Worm (Caenorhabditis elegans) whole organism, late embryonic: ENCODE measurements around the gene fbxa-138.
A peak's percentile ranks its signal among the peaks of the same experiment; 100 is the strongest.

Experiments
- C38D4.7 ChIP-seq: fragments of 200-800 bp; sonication (Bioruptor generic); optimal IDR thresholded peaks from 2 replicates; lab custom pipeline; 2018; ENCODE audit warnings: mild to moderate bottlenecking, missing genetic modification characterization, moderate library complexity, missing compliant biosample characterization
- K02D7.2 ChIP-seq: sonication (generic microtip); optimal IDR thresholded peaks from 2 replicates; lab custom pipeline; 2017; ENCODE audit warnings: mild to moderate bottlenecking, missing genetic modification characterization, missing compliant biosample characterization
- T23F11.4 ChIP-seq: fragments of 200-800 bp; sonication (Bioruptor generic); optimal IDR thresholded peaks from 2 replicates; lab custom pipeline; 2018; ENCODE audit warnings: mild to moderate bottlenecking, missing genetic modification characterization, missing compliant biosample characterization
- ahr-1 ChIP-seq: sonication (generic microtip); optimal IDR thresholded peaks from 2 replicates; lab custom pipeline; 2016; ENCODE audit warnings: missing genetic modification characterization, missing compliant biosample characterization
- ama-1 ChIP-seq: fragments of 150-350 bp; optimal IDR thresholded peaks from 2 replicates; lab custom pipeline; 2014
- ceh-18 ChIP-seq: sonication (generic microtip); optimal IDR thresholded peaks from 2 replicates; lab custom pipeline; 2016; ENCODE audit warnings: missing genetic modification characterization, missing compliant biosample characterization
- ceh-30 ChIP-seq: fragments of 150-350 bp; optimal IDR thresholded peaks from 2 replicates; lab custom pipeline; 2014; ENCODE audit warnings: missing biosample characterization, missing genetic modification characterization
- ceh-31 ChIP-seq: sonication (generic microtip); optimal IDR thresholded peaks from 2 replicates; lab custom pipeline; 2016; ENCODE audit warnings: missing genetic modification characterization, missing compliant biosample characterization
- ceh-9 ChIP-seq: sonication (generic microtip); optimal IDR thresholded peaks from 2 replicates; lab custom pipeline; 2016; ENCODE audit warnings: mild to moderate bottlenecking, missing genetic modification characterization, inconsistent platforms, missing compliant biosample characterization
- dmd-4 ChIP-seq: sonication (generic microtip); optimal IDR thresholded peaks from 2 replicates; lab custom pipeline; 2016; ENCODE audit warnings: borderline replicate concordance, missing genetic modification characterization, missing compliant biosample characterization
- elt-2 ChIP-seq: sonication (generic microtip); optimal IDR thresholded peaks from 2 replicates; lab custom pipeline; 2016; ENCODE audit warnings: missing genetic modification reagents, missing genetic modification characterization, missing compliant biosample characterization
- elt-4 ChIP-seq: sonication (generic microtip); optimal IDR thresholded peaks from 2 replicates; lab custom pipeline; 2016; ENCODE audit warnings: missing genetic modification characterization, missing compliant biosample characterization
- eyg-1 ChIP-seq: sonication (generic microtip); optimal IDR thresholded peaks from 2 replicates; lab custom pipeline; 2016; ENCODE audit warnings: missing genotype, missing genetic modification characterization, missing compliant biosample characterization
- fkh-10 ChIP-seq: fragments of 150-350 bp; optimal IDR thresholded peaks from 2 replicates; lab custom pipeline; 2014; ENCODE audit warnings: missing biosample characterization, missing genetic modification reagents, missing genetic modification characterization
- hlh-13 ChIP-seq: fragments of 200-800 bp; sonication (Bioruptor generic); optimal IDR thresholded peaks from 2 replicates; lab custom pipeline; 2018; ENCODE audit warnings: mild to moderate bottlenecking, missing genetic modification characterization, missing compliant biosample characterization
- hlh-15 ChIP-seq: sonication (generic microtip); optimal IDR thresholded peaks from 2 replicates; lab custom pipeline; 2016; ENCODE audit warnings: missing genetic modification characterization, missing compliant biosample characterization
- hlh-6 ChIP-seq: sonication (generic microtip); optimal IDR thresholded peaks from 2 replicates; lab custom pipeline; 2016; ENCODE audit warnings: missing genotype, missing genetic modification characterization, missing compliant biosample characterization
- hlh-8 ChIP-seq: sonication (generic microtip); optimal IDR thresholded peaks from 2 replicates; lab custom pipeline; 2016; ENCODE audit warnings: missing genotype, missing genetic modification characterization, missing compliant biosample characterization
- lim-6 ChIP-seq: sonication (generic microtip); optimal IDR thresholded peaks from 2 replicates; lab custom pipeline; 2016; ENCODE audit warnings: missing genetic modification characterization, missing compliant biosample characterization
- mec-3 ChIP-seq: sonication (generic microtip); optimal IDR thresholded peaks from 2 replicates; lab custom pipeline; 2016; ENCODE audit warnings: borderline replicate concordance, missing genetic modification characterization, missing compliant biosample characterization
- nfya-1 ChIP-seq: sonication (generic microtip); optimal IDR thresholded peaks from 2 replicates; lab custom pipeline; 2017; ENCODE audit warnings: missing genetic modification characterization, mild to moderate bottlenecking, missing compliant biosample characterization, antibody characterized with exemption, moderate library complexity
- nhr-11 ChIP-seq: fragments of 150-350 bp; optimal IDR thresholded peaks from 2 replicates; lab custom pipeline; 2014; ENCODE audit warnings: missing biosample characterization, missing genetic modification characterization
- odd-2 ChIP-seq: sonication (generic microtip); optimal IDR thresholded peaks from 2 replicates; lab custom pipeline; 2017; ENCODE audit warnings: antibody characterized with exemption, mild to moderate bottlenecking, missing genetic modification characterization, missing compliant biosample characterization
- pag-3 ChIP-seq: sonication (generic microtip); optimal IDR thresholded peaks from 2 replicates; lab custom pipeline; 2016; ENCODE audit warnings: missing compliant biosample characterization, missing genetic modification characterization, borderline replicate concordance
- pha-2 ChIP-seq: sonication (generic microtip); optimal IDR thresholded peaks from 2 replicates; lab custom pipeline; 2017; ENCODE audit warnings: mild to moderate bottlenecking, missing genetic modification characterization, missing compliant biosample characterization
- pha-4 ChIP-seq: fragments of 150-350 bp; optimal IDR thresholded peaks from 2 replicates; lab custom pipeline; 2018; ENCODE audit warnings: missing biosample characterization, missing genetic modification reagents, missing genetic modification characterization
- pros-1 ChIP-seq: fragments of 150-350 bp; optimal IDR thresholded peaks from 2 replicates; lab custom pipeline; 2014; ENCODE audit warnings: missing biosample characterization, missing genetic modification reagents, missing genetic modification characterization
- ref-2 ChIP-seq: sonication (generic microtip); optimal IDR thresholded peaks from 2 replicates; lab custom pipeline; 2016; ENCODE audit warnings: missing genetic modification characterization, missing compliant biosample characterization
- sox-4 ChIP-seq: sonication (generic microtip); optimal IDR thresholded peaks from 2 replicates; lab custom pipeline; 2017; ENCODE audit warnings: mild to moderate bottlenecking, missing genetic modification characterization, inconsistent platforms, missing compliant biosample characterization
- syd-9 ChIP-seq: sonication (generic microtip); optimal IDR thresholded peaks from 2 replicates; lab custom pipeline; 2016; ENCODE audit warnings: mild to moderate bottlenecking, missing genetic modification characterization, moderate library complexity, missing compliant biosample characterization
- tbx-2 ChIP-seq: sonication (generic microtip); optimal IDR thresholded peaks from 2 replicates; lab custom pipeline; 2016; ENCODE audit warnings: missing genetic modification characterization, missing compliant biosample characterization
- ttx-3 ChIP-seq: sonication (generic microtip); optimal IDR thresholded peaks from 2 replicates; lab custom pipeline; 2016; ENCODE audit warnings: missing genetic modification reagents, missing genetic modification characterization, missing compliant biosample characterization
- unc-3 ChIP-seq, 2 experiments: fragments of 200-800 bp in 1 of 2; sonication (Bioruptor generic) in 1 of 2; sonication (generic microtip) in 1 of 2; conservative IDR thresholded peaks in 1 of 2; optimal IDR thresholded peaks in 1 of 2; 2 replicates each; pipeline versions ENCODE4 v1.3.6 to Lab custom; 2016 to 2022; ENCODE audit warnings: missing compliant biosample characterization in 2 of 2, missing genetic modification characterization in 2 of 2, missing genetic modification reagents in 1 of 2
- unc-86 ChIP-seq: sonication (generic microtip); optimal IDR thresholded peaks from 2 replicates; lab custom pipeline; 2016; ENCODE audit warnings: missing genetic modification characterization, missing compliant biosample characterization
- zip-5 ChIP-seq: sonication (generic microtip); optimal IDR thresholded peaks from 2 replicates; lab custom pipeline; 2016; ENCODE audit warnings: missing genetic modification characterization, missing compliant biosample characterization
- ztf-16 ChIP-seq: sonication (generic microtip); optimal IDR thresholded peaks from 2 replicates; lab custom pipeline; 2017; ENCODE audit warnings: missing genetic modification characterization, missing compliant biosample characterization

fbxa-138 gene

DNA sequence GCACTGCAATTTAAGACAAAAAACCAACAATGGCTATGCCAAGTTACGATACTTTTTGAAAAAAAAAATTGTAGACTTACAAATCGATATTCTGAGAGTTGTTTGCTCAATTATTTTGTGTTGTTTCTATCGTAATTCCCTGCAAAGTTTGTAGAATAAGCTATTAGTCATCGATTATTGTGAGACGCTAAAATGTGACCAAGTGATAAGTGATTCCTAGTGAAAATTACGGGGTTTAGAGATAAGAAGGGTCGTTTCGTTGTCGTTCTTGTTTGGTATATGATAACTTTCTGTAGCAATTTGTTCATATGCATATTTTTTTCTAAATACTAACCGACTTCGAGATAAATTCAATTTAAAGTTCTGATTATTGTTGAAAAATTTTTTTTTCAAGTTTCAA is 14.1 kb upstream of the fbxa-138 start:
- TF ChIP-seq tbx-2 (tag; lab: Kevin White, UChicago), result no peak
- TF ChIP-seq elt-2 (tag; lab: Kevin White, UChicago), result peak; percentile 63
- TF ChIP-seq, all 69 proteins: peak for 1

ce11 chrIII:1395355-1395754 is 11.3 kb upstream of the fbxa-138 start:
- no peak for TF ChIP-seq syd-9 (tag; lab: Kevin White, UChicago)
- no peak for TF ChIP-seq ceh-31 (tag; lab: Kevin White, UChicago)
- TF ChIP-seq hlh-6 (tag; lab: Kevin White, UChicago), result no peak
- TF ChIP-seq ttx-3, result no peak
- TF ChIP-seq, all 69 proteins: peak for 0

DNA sequence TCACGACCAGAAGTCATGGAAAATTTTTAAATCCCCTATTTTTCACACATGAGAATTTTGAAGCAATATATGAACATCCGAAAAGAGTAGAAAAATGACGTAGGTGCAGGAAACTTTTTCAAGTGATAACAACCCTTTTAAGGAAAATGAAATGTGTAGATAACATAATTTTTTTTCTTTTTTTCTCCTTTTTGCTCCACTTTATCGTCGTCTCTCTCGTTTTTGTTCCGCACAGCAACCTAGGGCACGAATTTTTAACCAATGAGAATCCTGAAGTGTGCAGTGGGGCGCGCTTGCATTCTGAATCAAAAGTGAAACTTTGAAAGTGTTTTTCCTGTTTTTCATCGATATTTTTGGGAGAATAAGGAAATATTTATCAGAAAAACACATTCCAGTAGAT is 8.7 kb upstream of the fbxa-138 start:
- TF ChIP-seq elt-2 (tag; lab: Kevin White, UChicago) (peak; percentile 65), ceh-18 (tag; lab: Kevin White, UChicago) (no peak)

ce11 chrIII:1391752-1392151 is 7.7 kb upstream of the fbxa-138 start, which contains the start of gene pals-17:
TSS of gene pals-17 (minus strand) at chrIII:1391852.
- TF ChIP-seq ceh-9 (tag; lab: Kevin White, UChicago) (no peak), pha-2 (tag; lab: Kevin White, UChicago) (no peak), hlh-13 (GFP tag; lab: Kevin White, UChicago) (no peak), dmd-4 (tag; lab: Kevin White, UChicago) (no peak), ztf-16 (tag; lab: Kevin White, UChicago) (no peak), odd-2 (no peak), nhr-11 (tag; lab: Kevin White, UChicago) (no peak), sox-4 (no peak), mec-3 (tag; lab: Kevin White, UChicago) (no peak), fkh-10 (GFP tag; lab: Kevin White, UChicago) (no peak), zip-5 (no peak), syd-9 (tag; lab: Kevin White, UChicago) (no peak), eyg-1 (tag; lab: Kevin White, UChicago) (no peak), hlh-15 (tag; lab: Kevin White, UChicago) (no peak), pros-1 (tag; lab: Kevin White, UChicago) (no peak), pag-3 (tag; lab: Kevin White, UChicago) (no peak), hlh-6 (tag; lab: Kevin White, UChicago) (no peak), hlh-8 (no peak), ama-1 (lab: Kevin White, UChicago) (no peak)

DNA sequence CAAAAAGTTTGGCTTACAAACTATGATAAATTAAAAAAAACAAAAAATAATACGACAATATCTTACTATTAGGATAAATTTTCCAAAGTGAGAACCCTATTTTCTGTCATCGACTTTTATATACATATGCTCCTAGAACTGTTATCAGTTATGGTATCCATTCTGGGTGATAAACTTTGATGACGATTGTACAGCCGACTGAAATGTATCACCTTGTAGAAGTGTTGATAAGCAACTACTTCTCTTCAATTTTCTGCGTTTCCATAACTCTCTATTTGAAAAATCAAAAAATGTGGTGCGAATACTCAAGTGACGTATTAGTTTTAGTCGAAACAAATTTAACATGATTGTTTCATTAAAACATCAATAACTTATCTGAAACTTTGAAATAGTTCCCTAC is 5.9 kb upstream of the fbxa-138 start:
- no peak for TF ChIP-seq pag-3 (tag; lab: Kevin White, UChicago)
- peak; percentile 86 for TF ChIP-seq elt-2 (tag; lab: Kevin White, UChicago)

DNA sequence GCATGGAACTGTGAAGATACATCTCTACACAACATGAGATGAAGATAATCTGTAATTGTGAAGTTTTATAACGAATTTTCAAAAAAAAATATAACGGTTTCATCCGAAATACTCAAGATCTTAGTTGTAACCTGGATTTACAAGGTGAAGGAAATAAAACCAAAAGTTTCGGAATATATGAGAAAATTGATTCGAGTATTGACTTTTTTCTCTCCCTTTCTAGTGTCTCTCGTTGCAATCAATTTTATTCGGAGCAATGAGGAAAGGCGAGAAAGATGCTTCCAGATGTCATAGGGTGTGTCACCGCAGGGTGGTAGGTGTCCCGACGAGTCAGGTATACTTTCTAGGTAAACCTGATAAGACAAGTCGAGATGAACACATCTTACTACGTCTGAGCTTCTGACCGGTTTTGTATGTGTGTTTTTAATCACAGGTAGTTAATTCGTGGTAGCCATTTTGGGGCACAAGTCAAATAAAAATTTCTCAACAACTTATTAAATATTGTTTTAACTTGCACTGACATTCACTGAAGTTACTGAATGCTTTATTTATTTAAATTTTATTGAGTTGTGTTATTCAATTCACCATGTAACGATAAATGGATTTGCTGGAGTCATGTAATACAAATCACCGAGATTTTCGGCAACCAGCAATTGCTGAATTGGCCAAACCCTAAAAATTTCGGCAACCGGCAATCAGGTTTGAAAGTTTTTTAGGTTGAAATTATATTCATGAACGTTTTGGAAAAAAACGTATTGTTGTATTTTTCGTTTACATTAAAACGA is 4.4 kb upstream of the fbxa-138 start, which contains the start of gene pals-20:
Gene pals-20, minus strand, starts transcription at position 51 of the 785 bp plus-strand sequence.
- TF ChIP-seq unc-86 (tag; lab: Kevin White, UChicago), result no peak

- no peak for TF ChIP-seq mec-3 (tag; lab: Kevin White, UChicago)
- TF ChIP-seq ahr-1 (tag; lab: Kevin White, UChicago), result no peak
- no peak for TF ChIP-seq zip-5
These were observed 642 bp upstream of the fbxa-138 start for ce11 chrIII:1384694-1385093.

DNA sequence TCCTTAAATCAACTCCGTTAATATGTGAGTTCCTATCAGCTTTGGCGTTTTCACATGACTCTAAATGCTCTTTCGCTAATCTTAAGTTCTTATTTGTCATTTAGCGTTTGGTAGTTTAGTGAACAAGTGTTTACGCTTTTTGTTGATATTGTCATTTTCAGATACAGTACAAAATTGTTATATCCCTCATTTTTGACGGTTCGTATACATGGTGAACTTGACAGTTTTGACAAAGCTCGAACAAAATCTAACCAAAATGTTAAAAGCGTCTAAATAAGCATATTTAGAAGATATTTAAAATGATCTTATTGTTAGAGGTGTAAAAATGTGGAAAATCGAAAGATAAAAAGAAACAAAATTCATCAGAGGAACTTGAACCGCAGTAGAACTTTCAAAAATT is 569 bp downstream of the fbxa-138 start:
- TF ChIP-seq elt-4 (no peak), ref-2 (tag; lab: Kevin White, UChicago) (no peak), unc-3 (GFP tag; conservative IDR thresholded peaks at IDR 0.05; lab: Robert Waterston, UW) (no peak), unc-3 (tag; optimal IDR thresholded peaks at IDR 0.05; lab: Kevin White, UChicago) (no peak), C38D4.7 (GFP tag; lab: Kevin White, UChicago) (no peak), K02D7.2 (tag; lab: Kevin White, UChicago) (no peak), lim-6 (tag; lab: Kevin White, UChicago) (no peak), elt-2 (tag; lab: Kevin White, UChicago) (no peak), fkh-10 (GFP tag; lab: Kevin White, UChicago) (no peak), pha-4 (tag; lab: Kevin White, UChicago) (no peak), ceh-30 (tag; lab: Kevin White, UChicago) (no peak), nfya-1 (no peak), T23F11.4 (GFP tag; lab: Kevin White, UChicago) (no peak)
